Worm (Caenorhabditis elegans) whole organism, L4 larva: ENCODE results near the gene C50C3.5.
A peak's percentile ranks its signal among the peaks of the same experiment; 100 is the strongest.

ENCODE experiments used
- D1046.2 ChIP-seq: fragments of 200-800 bp; sonication (Bioruptor generic); IDR thresholded peaks from 2 replicates; pipeline ENCODE4 v1.3.6; 2022; ENCODE audit warnings: missing genetic modification characterization, missing compliant biosample characterization
- F37D6.2 ChIP-seq: sonication (generic microtip); optimal IDR thresholded peaks from 2 replicates; lab custom pipeline; 2016; ENCODE audit warnings: mild to moderate bottlenecking, missing genetic modification characterization, missing compliant biosample characterization
- F44E2.7 ChIP-seq: fragments of 200-800 bp; sonication (Bioruptor generic); IDR thresholded peaks from 2 replicates; pipeline ENCODE4 v2.1.2; 2022; ENCODE audit warnings: missing genetic modification characterization, missing compliant biosample characterization
- R02D3.7 ChIP-seq: fragments of 150-350 bp; sonication (generic microtip); optimal IDR thresholded peaks from 3 replicates; lab custom pipeline; 2014; ENCODE audit warnings: missing biosample characterization, missing genetic modification characterization
- Y105C5A.15 ChIP-seq: fragments of 200-800 bp; sonication (Bioruptor generic); IDR thresholded peaks from 2 replicates; pipeline ENCODE4 v1.3.6; 2022; ENCODE audit warnings: missing genetic modification characterization, missing compliant biosample characterization
- Y48G9A.11 ChIP-seq: fragments of 200-800 bp; sonication (Bioruptor generic); IDR thresholded peaks from 2 replicates; pipeline ENCODE4 v1.3.6; 2022; ENCODE audit warnings: missing genetic modification reagents, missing genetic modification characterization, missing compliant biosample characterization
- aha-1 ChIP-seq: fragments of 150-350 bp; peaks from one replicate; lab custom pipeline; 2014; ENCODE audit warnings: missing biosample characterization, missing genetic modification characterization
- ama-1 ChIP-seq: fragments of 150-350 bp; optimal IDR thresholded peaks from 2 replicates; lab custom pipeline; 2014; ENCODE audit warnings: inconsistent platforms, mixed read lengths
- arid-1 ChIP-seq: fragments of 200-800 bp; sonication (Bioruptor generic); conservative IDR thresholded peaks from 2 replicates; pipeline ENCODE4 v1.3.6; 2022; ENCODE audit warnings: missing genetic modification reagents, missing genetic modification characterization, missing compliant biosample characterization
- attf-4 ChIP-seq: sonication (generic microtip); optimal IDR thresholded peaks from 3 replicates; lab custom pipeline; 2017; ENCODE audit warnings: missing biosample characterization, missing genetic modification characterization
- ceh-20 ChIP-seq: fragments of 200-800 bp; sonication (Bioruptor generic); IDR thresholded peaks from 2 replicates; pipeline ENCODE4 v1.3.6; 2022; ENCODE audit warnings: missing genetic modification reagents, missing genetic modification characterization, missing compliant biosample characterization
- ceh-44 ChIP-seq: fragments of 200-800 bp; sonication (Bioruptor generic); IDR thresholded peaks from 2 replicates; pipeline ENCODE4 v1.3.6; 2022; ENCODE audit warnings: missing genetic modification reagents, missing genetic modification characterization, missing compliant biosample characterization
- ceh-62 ChIP-seq: sonication (generic microtip); optimal IDR thresholded peaks from 2 replicates; lab custom pipeline; 2017; ENCODE audit warnings: missing biosample characterization, missing genetic modification characterization
- ceh-82 ChIP-seq: sonication (generic microtip); optimal IDR thresholded peaks from 2 replicates; lab custom pipeline; 2017; ENCODE audit warnings: missing biosample characterization, missing genetic modification characterization
- daf-12 ChIP-seq: fragments of 150-350 bp; optimal IDR thresholded peaks from 2 replicates; lab custom pipeline; 2014; ENCODE audit warnings: missing biosample characterization, missing genetic modification reagents, missing genetic modification characterization
- dmd-6 ChIP-seq: fragments of 200-800 bp; sonication (Bioruptor generic); IDR thresholded peaks from 2 replicates; pipeline ENCODE4 v1.3.6; 2022; ENCODE audit warnings: missing genetic modification reagents, missing genetic modification characterization, missing compliant biosample characterization
- duxl-1 ChIP-seq: sonication (generic microtip); optimal IDR thresholded peaks from 2 replicates; lab custom pipeline; 2016; ENCODE audit warnings: mild to moderate bottlenecking, missing genetic modification characterization, moderate library complexity, missing compliant biosample characterization; ENCODE audit not compliant: poor library complexity
- fkh-10 ChIP-seq: fragments of 150-350 bp; optimal IDR thresholded peaks from 2 replicates; lab custom pipeline; 2014; ENCODE audit warnings: missing biosample characterization, missing genetic modification reagents, missing genetic modification characterization
- hif-1 ChIP-seq, 2 experiments: sonication (generic microtip); optimal IDR thresholded peaks; 2 replicates each; lab custom pipeline; 2016 to 2017; ENCODE audit warnings: missing compliant biosample characterization in 2 of 2, missing genetic modification characterization in 2 of 2, missing genetic modification reagents in 2 of 2, missing genotype in 2 of 2, mild to moderate bottlenecking in 1 of 2
- lin-1 ChIP-seq: fragments of 200-800 bp; sonication (Bioruptor generic); IDR thresholded peaks from 2 replicates; pipeline ENCODE4 v1.3.6; 2022; ENCODE audit warnings: missing genetic modification reagents, missing genetic modification characterization, missing compliant biosample characterization
- lin-29 ChIP-seq: fragments of 200-800 bp; sonication (Bioruptor generic); IDR thresholded peaks from 2 replicates; pipeline ENCODE4 v1.3.6; 2022; ENCODE audit warnings: missing genetic modification reagents, missing genetic modification characterization, missing compliant biosample characterization
- lin-39 ChIP-seq: fragments of 150-350 bp; optimal IDR thresholded peaks from 2 replicates; lab custom pipeline; 2014; ENCODE audit warnings: missing biosample characterization, missing genetic modification reagents, missing genetic modification characterization
- lsy-2 ChIP-seq, 2 experiments: fragments of 150-350 bp in 1 of 2; sonication (generic microtip) in 1 of 2; optimal IDR thresholded peaks; 2 replicates each; lab custom pipeline; 2014 to 2017; ENCODE audit warnings: missing biosample characterization in 2 of 2, missing genetic modification characterization in 2 of 2
- madf-5 ChIP-seq, 2 experiments: fragments of 200-800 bp; sonication (Bioruptor generic); IDR thresholded peaks; 2 replicates each; pipeline ENCODE4 v1.3.6; 2022; ENCODE audit warnings: missing compliant biosample characterization in 2 of 2, missing genetic modification characterization in 2 of 2
- mdt-29 ChIP-seq: fragments of 200-800 bp; sonication (Bioruptor generic); IDR thresholded peaks from 2 replicates; pipeline ENCODE4 v1.3.6; 2022; ENCODE audit warnings: missing genetic modification reagents, missing genetic modification characterization, missing compliant biosample characterization
- mep-1 ChIP-seq: fragments of 150-350 bp; sonication (generic microtip); optimal IDR thresholded peaks from 3 replicates; lab custom pipeline; 2014; ENCODE audit warnings: missing biosample characterization, missing genetic modification characterization
- mes-2 ChIP-seq: sonication (generic microtip); optimal IDR thresholded peaks from 2 replicates; lab custom pipeline; 2016; ENCODE audit warnings: missing genotype, mild to moderate bottlenecking, missing genetic modification characterization, missing compliant biosample characterization; ENCODE audit not compliant: poor library complexity, severe bottlenecking
- mxl-3 ChIP-seq: fragments of 200-800 bp; sonication (Bioruptor generic); optimal IDR thresholded peaks from 2 replicates; lab custom pipeline; 2018; ENCODE audit warnings: mild to moderate bottlenecking, missing genetic modification characterization, missing compliant biosample characterization
- nhr-10 ChIP-seq: fragments of 150-350 bp; optimal IDR thresholded peaks from 2 replicates; lab custom pipeline; 2014; ENCODE audit warnings: missing biosample characterization, missing genetic modification characterization
- nhr-25 ChIP-seq: sonication (generic microtip); optimal IDR thresholded peaks from 2 replicates; lab custom pipeline; 2017; ENCODE audit warnings: missing genetic modification characterization, mild to moderate bottlenecking, missing compliant biosample characterization, antibody characterized with exemption, moderate library complexity, borderline replicate concordance; ENCODE audit not compliant: insufficient read depth
- nhr-41 ChIP-seq: fragments of 200-800 bp; sonication (Bioruptor generic); IDR thresholded peaks from 2 replicates; pipeline ENCODE4 v1.3.6; 2022; ENCODE audit warnings: missing genetic modification reagents, missing genetic modification characterization, missing compliant biosample characterization
- nhr-48 ChIP-seq: sonication (generic microtip); optimal IDR thresholded peaks from 2 replicates; lab custom pipeline; 2016; ENCODE audit warnings: mild to moderate bottlenecking, missing genetic modification characterization, missing compliant biosample characterization
- nhr-77 ChIP-seq: fragments of 150-350 bp; optimal IDR thresholded peaks from 2 replicates; lab custom pipeline; 2014; ENCODE audit warnings: missing biosample characterization, missing genetic modification characterization
- snpc-1.2 ChIP-seq: fragments of 200-800 bp; sonication (Bioruptor generic); IDR thresholded peaks from 2 replicates; pipeline ENCODE4 v1.3.6; 2022; ENCODE audit warnings: missing genetic modification reagents, missing genetic modification characterization, missing compliant biosample characterization
- tra-1 ChIP-seq: fragments of 200-800 bp; sonication (Bioruptor generic); IDR thresholded peaks from 2 replicates; pipeline ENCODE4 v1.3.6; 2022; ENCODE audit warnings: missing genetic modification reagents, missing genetic modification characterization, missing compliant biosample characterization
- unc-62 ChIP-seq, 3 experiments: fragments of 150-350 bp in 1 of 3; sonication (generic microtip); optimal IDR thresholded peaks in 2 of 3; peaks in 1 of 3; 1 replicate in 1 of 3; 2 replicates in 2 of 3; lab custom pipeline; 2014 to 2017; ENCODE audit warnings: missing biosample characterization in 3 of 3, missing genetic modification characterization in 3 of 3, missing genetic modification reagents in 3 of 3, missing genotype in 1 of 3
- zfp-2 ChIP-seq: sonication (generic microtip); optimal IDR thresholded peaks from 2 replicates; lab custom pipeline; 2016; ENCODE audit warnings: mild to moderate bottlenecking, missing genetic modification characterization, missing compliant biosample characterization

C50C3.5 gene

ce11 chrIII:8163788-8164423 lies 15.1 kb upstream of the C50C3.5 start, which contains the start of gene prp-8 (continued):
- TF ChIP-seq lsy-2 (tag; optimal IDR thresholded peaks at IDR 0.05; lab: Kevin White, UChicago) (peak; percentile 94 to 99), ceh-82 (tag; lab: Kevin White, UChicago) (no peak), arid-1 (GFP tag; lab: Robert Waterston, UW) (peak; percentile 74), mep-1 (peak; percentile 90), nhr-41 (no peak), nhr-25 (peak; percentile 87)

ce11 chrIII:8164771-8165170 lies 14.3 kb upstream of the C50C3.5 start:
- TF ChIP-seq D1046.2, result no peak
- TF ChIP-seq lin-1 (GFP tag; lab: Robert Waterston, UW), result no peak
- peak; percentile 97 for TF ChIP-seq aha-1 (tag; lab: Kevin White, UChicago)
- TF ChIP-seq mes-2, result no peak
- no peak for TF ChIP-seq R02D3.7 (tag; lab: Kevin White, UChicago)
- TF ChIP-seq, all 104 proteins: peak for 1

ce11 chrIII:8172609-8173133 lies 6.4 kb upstream of the C50C3.5 start:
- TF ChIP-seq nhr-10 (no peak), zfp-2 (no peak), ceh-20 (GFP tag; lab: Robert Waterston, UW) (0 out of 2 replicates have a peak, but pooled peaks have one; percentile 38), unc-62 (GFP tag; optimal IDR thresholded peaks at IDR 0.05 in 1 of 2; lab: Kevin White, UChicago) (peak in 1 of 2 experiments; percentile 72), unc-62 (tag; optimal IDR thresholded peaks at IDR 0.05; lab: Kevin White, UChicago) (no peak), tra-1 (0 out of 2 replicates have a peak, but pooled peaks have one; percentile 30), lsy-2 (tag; optimal IDR thresholded peaks at IDR 0.05; lab: Kevin White, UChicago) (peak in 1 of 2 experiments; percentile 7), dmd-6 (GFP tag; lab: Robert Waterston, UW) (0 out of 2 replicates have a peak, but pooled peaks have one; percentile 12), ama-1 (peak; percentile 21)
- TF ChIP-seq, all 104 proteins: peak for 6

- no peak for TF ChIP-seq mxl-3 (GFP tag; lab: Kevin White, UChicago)
- no peak for TF ChIP-seq aha-1 (tag; lab: Kevin White, UChicago)
- no peak for TF ChIP-seq Y48G9A.11 (GFP tag; lab: Robert Waterston, UW)
- no peak for TF ChIP-seq ceh-62
- TF ChIP-seq lin-29 (GFP tag; lab: Robert Waterston, UW), result no peak
- no peak for TF ChIP-seq snpc-1.2
- TF ChIP-seq ceh-44 (GFP tag; lab: Robert Waterston, UW), result no peak
- TF ChIP-seq lin-1 (GFP tag; lab: Robert Waterston, UW), result no peak
- TF ChIP-seq nhr-25, result no peak
- TF ChIP-seq daf-12, result no peak
- no peak for TF ChIP-seq hif-1 (tag; optimal IDR thresholded peaks at IDR 0.05; lab: Kevin White, UChicago)
These were observed 3.8 kb upstream of the C50C3.5 start for ce11 chrIII:8175263-8175662.

ce11 chrIII:8176265-8176664 lies 2.8 kb upstream of the C50C3.5 start, which contains the start of gene C50C3.12:
C50C3.12 (plus strand) TSS chrIII:8176565.
- no peak for TF ChIP-seq Y105C5A.15 (GFP tag; lab: Robert Waterston, UW)
- TF ChIP-seq fkh-10, result peak; percentile 0

- no peak for TF ChIP-seq fkh-10
- TF ChIP-seq madf-5 (GFP tag; IDR thresholded peaks at IDR 0.05; lab: Robert Waterston, UW), result no peak
- TF ChIP-seq F44E2.7 (GFP tag; lab: Robert Waterston, UW), result no peak
- no peak for TF ChIP-seq mdt-29 (GFP tag; lab: Robert Waterston, UW)
- TF ChIP-seq F37D6.2 (tag; lab: Kevin White, UChicago), result no peak
- no peak for TF ChIP-seq lin-39 (tag; lab: Kevin White, UChicago)
- no peak for TF ChIP-seq nhr-48 (tag; lab: Kevin White, UChicago)
- TF ChIP-seq duxl-1 (tag; lab: Kevin White, UChicago), result no peak
- TF ChIP-seq nhr-77 (tag; lab: Kevin White, UChicago), result no peak
- TF ChIP-seq attf-4 (tag; lab: Kevin White, UChicago), result no peak
These were observed 2.6 kb downstream of the C50C3.5 start, which contains the start of gene spc-2 for ce11 chrIII:8181581-8181980. spc-2 (plus strand) TSS chrIII:8181881.
